Fruit fly (Drosophila melanogaster): Measurements from ENCODE around the gene Clp.
A peak's percentile ranks its signal among the peaks of the same experiment; 100 is the strongest.

The Clp gene

DNA sequence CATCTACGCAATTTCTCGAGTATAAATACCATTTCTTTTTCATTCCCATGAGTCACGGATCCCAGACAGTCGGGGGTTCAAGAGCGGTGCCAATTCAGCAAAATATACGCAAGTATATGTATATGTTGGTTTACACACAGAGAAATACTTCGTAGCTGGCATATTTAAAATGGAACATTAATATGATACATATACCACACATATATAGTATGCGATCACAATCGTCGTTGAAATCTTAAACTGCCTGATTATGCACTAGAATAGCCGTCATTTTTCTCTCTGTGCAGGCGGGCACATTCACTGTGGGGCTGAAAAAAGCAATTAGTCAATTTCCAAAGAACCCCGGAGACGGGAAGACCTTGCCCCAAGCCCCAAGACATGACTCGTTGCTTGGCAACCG, 21.9 kb downstream of the Clp start (continued):
- TF ChIP-seq en (GFP tag; optimal IDR thresholded peaks at IDR 0.05) (no peak), CG17912 (GFP tag; optimal IDR thresholded peaks at IDR 0.05) (no peak), CG7372 (GFP tag; IDR thresholded peaks at IDR 0.05) (peak; percentile 63), sr (GFP tag; IDR thresholded peaks at IDR 0.05) (peak; percentile 45; the same call in 1 of the 3 replicates), h (optimal IDR thresholded peaks at IDR 0.05) (no peak), Sry-β (GFP tag; optimal IDR thresholded peaks at IDR 0.05) (no peak), gem (tag; optimal IDR thresholded peaks at IDR 0.05) (peak; percentile 78), CG9817 (tag; optimal IDR thresholded peaks at IDR 0.05) (peak; percentile 66), Fer2 (tag; optimal IDR thresholded peaks at IDR 0.05) (peak; percentile 47), CG10321 (GFP tag; IDR thresholded peaks at IDR 0.05) (peak; percentile 45; the same call in 1 of the 2 replicates), GATAe (GFP tag; conservative IDR thresholded peaks at IDR 0.05) (no peak; the same call in 1 of the 2 replicates), CG1529 (GFP tag; optimal IDR thresholded peaks at IDR 0.05) (peak; percentile 23), dm (GFP tag; optimal IDR thresholded peaks at IDR 0.05) (peak; percentile 29), corto (GFP tag; optimal IDR thresholded peaks at IDR 0.05) (peak; percentile 79), aop (GFP tag; IDR thresholded peaks at IDR 0.05) (no peak), cwo (GFP tag; optimal IDR thresholded peaks at IDR 0.05) (peak; percentile 72), CG1647 (GFP tag; optimal IDR thresholded peaks at IDR 0.05) (peak; percentile 37), CG18599 (GFP tag; optimal IDR thresholded peaks at IDR 0.05) (peak; percentile 85), lab (GFP tag; optimal IDR thresholded peaks at IDR 0.05) (peak; percentile 90), CG30020 (tag; optimal IDR thresholded peaks at IDR 0.05) (no peak), ranshi (GFP tag; IDR thresholded peaks at IDR 0.05) (peak; percentile 82), pzg (GFP tag; optimal IDR thresholded peaks at IDR 0.05) (no peak), kni (GFP tag; optimal IDR thresholded peaks at IDR 0.05) (no peak), CG10209 (GFP tag; optimal IDR thresholded peaks at IDR 0.05) (peak; percentile 67), dimm (GFP tag; IDR thresholded peaks at IDR 0.05) (peak; percentile 44; the same call in 1 of the 2 replicates), Nf-YA (GFP tag; IDR thresholded peaks at IDR 0.05) (no peak), CG17361 (GFP tag; IDR thresholded peaks at IDR 0.05) (peak; percentile 59; the same call in 2 of the 3 replicates), Neu2 (GFP tag; optimal IDR thresholded peaks at IDR 0.05; ENCODE audit: borderline replicate concordance) (no peak), CG4360 (GFP tag; IDR thresholded peaks at IDR 0.05) (no peak), vvl (GFP tag; IDR thresholded peaks at IDR 0.05) (peak; percentile 89), C15 (GFP tag; IDR thresholded peaks at IDR 0.05) (peak; percentile 66; the same call in 2 of the 3 replicates), Blimp-1 (GFP tag; optimal IDR thresholded peaks at IDR 0.05) (peak; percentile 73), Dbx (GFP tag; IDR thresholded peaks at IDR 0.05) (peak; percentile 93), CG2129 (GFP tag; IDR thresholded peaks at IDR 0.05; ENCODE audit: partially characterized antibody) (no peak), Dref (GFP tag; IDR thresholded peaks at IDR 0.05) (0 out of 2 replicates have a peak, but pooled peaks have one; percentile 21), chif (GFP tag; optimal IDR thresholded peaks at IDR 0.05) (peak; percentile 57 to 83), CG9215 (GFP tag; IDR thresholded peaks at IDR 0.05) (peak; percentile 80), CG10431 (GFP tag; optimal IDR thresholded peaks at IDR 0.05) (no peak), CG34376 (GFP tag; optimal IDR thresholded peaks at IDR 0.05) (peak; percentile 55), CG15269 (tag; optimal IDR thresholded peaks at IDR 0.05) (peak; percentile 70), fd3F (GFP tag; optimal IDR thresholded peaks at IDR 0.05) (peak; percentile 63), CG17328 (GFP tag; IDR thresholded peaks at IDR 0.05) (peak; percentile 69), CTCF (GFP tag; optimal IDR thresholded peaks at IDR 0.05) (no peak), ham (GFP tag; IDR thresholded peaks at IDR 0.05) (peak; percentile 57; the same call in 1 of the 2 replicates), CG1602 (GFP tag; optimal IDR thresholded peaks at IDR 0.05) (peak; percentile 52), Oaz (GFP tag; IDR thresholded peaks at IDR 0.05) (peak; percentile 73), CG18764 (GFP tag; optimal IDR thresholded peaks at IDR 0.05) (peak; percentile 7), grn (GFP tag; optimal IDR thresholded peaks at IDR 0.05) (no peak), sug (tag; optimal IDR thresholded peaks at IDR 0.05) (peak; percentile 48), pfk (GFP tag; optimal IDR thresholded peaks at IDR 0.05) (no peak), stwl (tag; optimal IDR thresholded peaks at IDR 0.05) (no peak)
